Worm (Caenorhabditis elegans) whole organism, L1 larva: ENCODE measurements around the gene ddx-35.

ENCODE experiments used
- aly-2 ChIP-seq: fragments of 150-350 bp; optimal IDR thresholded peaks from 2 replicates; lab custom pipeline; 2014; ENCODE audit warnings: missing biosample characterization, missing genetic modification characterization
- lin-13 ChIP-seq: fragments of 150-350 bp; optimal IDR thresholded peaks from 2 replicates; lab custom pipeline; 2014; ENCODE audit warnings: missing biosample characterization, missing genetic modification reagents, missing genetic modification characterization
- lin-39 ChIP-seq: fragments of 150-350 bp; optimal IDR thresholded peaks from 2 replicates; lab custom pipeline; 2014; ENCODE audit warnings: missing biosample characterization, missing genetic modification reagents, missing genetic modification characterization
- pag-3 ChIP-seq: sonication (generic microtip); optimal IDR thresholded peaks from 2 replicates; lab custom pipeline; 2017; ENCODE audit warnings: missing genetic modification characterization, mild to moderate bottlenecking, missing compliant biosample characterization, antibody characterized with exemption, borderline replicate concordance; ENCODE audit not compliant: insufficient read depth
- sox-4 ChIP-seq: sonication (generic microtip); optimal IDR thresholded peaks from 2 replicates; lab custom pipeline; 2016; ENCODE audit warnings: missing genetic modification characterization, missing compliant biosample characterization
- unc-62 ChIP-seq: fragments of 150-350 bp; optimal IDR thresholded peaks from 2 replicates; lab custom pipeline; 2014; ENCODE audit warnings: missing biosample characterization, missing genetic modification reagents, missing genetic modification characterization
- ztf-11 ChIP-seq, 2 experiments: sonication (generic microtip); optimal IDR thresholded peaks; 2 replicates each; lab custom pipeline; 2016 to 2017; ENCODE audit warnings: missing genetic modification characterization in 2 of 2, missing biosample characterization in 1 of 2, missing compliant biosample characterization in 1 of 2

DNA sequence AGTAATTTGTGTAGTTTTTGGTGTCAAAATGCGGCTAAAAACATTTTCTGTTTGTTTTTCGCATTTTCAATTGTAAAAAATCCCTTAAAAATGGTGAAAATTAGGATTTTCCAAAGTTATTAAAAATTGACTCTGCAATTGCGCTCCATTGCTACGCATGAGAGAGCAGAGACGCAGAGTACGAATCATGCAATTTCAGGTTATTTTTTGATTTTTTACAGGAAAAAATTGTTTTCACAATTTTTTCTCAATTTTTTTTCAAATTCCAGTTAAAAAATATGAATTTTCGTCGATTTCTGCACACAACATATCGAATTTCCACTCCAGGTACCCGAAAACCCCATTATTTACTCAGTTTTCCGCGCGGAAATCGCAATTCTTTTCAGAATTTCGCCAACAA, 20.6 kb downstream of the ddx-35 start, which contains the start of gene mtg-1:
- TF ChIP-seq lin-13 (GFP tag; lab: Kevin White, UChicago) (peak; percentile 47), unc-62 (no peak), pag-3 (no peak), ztf-11 (tag; optimal IDR thresholded peaks at IDR 0.05; lab: Kevin White, UChicago) (no peak), sox-4 (tag; lab: Kevin White, UChicago) (no peak), lin-39 (tag; lab: Kevin White, UChicago) (peak; percentile 3), aly-2 (no peak)
